Fruit fly (Drosophila melanogaster) whole organism, wandering third instar larva: Measurements from ENCODE around the gene Ufd4.

Experiments
- Abd-B ChIP-seq: fragments of >200 bp; optimal IDR thresholded peaks from 2 replicates; lab custom pipeline; 2017; ENCODE audit warnings: missing biosample characterization, missing genetic modification characterization
- CG32264 ChIP-seq: fragments of 200-800 bp; sonication (Bioruptor generic); optimal IDR thresholded peaks from 2 replicates; lab custom pipeline; 2016; ENCODE audit warnings: missing biosample characterization, missing genetic modification characterization
- Vsx2 ChIP-seq: fragments of 200-300, 225-300 bp; sonication (Bioruptor generic); optimal IDR thresholded peaks from 2 replicates; lab custom pipeline; 2018; ENCODE audit warnings: missing biosample characterization, missing genetic modification characterization; ENCODE audit not compliant: partially characterized antibody
- dmrt93B ChIP-seq: fragments of 200-800 bp; sonication (Bioruptor generic); optimal IDR thresholded peaks from 2 replicates; lab custom pipeline; 2018; ENCODE audit warnings: missing biosample characterization, mild to moderate bottlenecking, missing genetic modification characterization
- fru ChIP-seq: fragments of 200-800 bp; sonication (Bioruptor generic); optimal IDR thresholded peaks from 3 replicates; lab custom pipeline; 2016; ENCODE audit warnings: missing biosample characterization, mild to moderate bottlenecking, missing genetic modification characterization
- lola ChIP-seq: fragments of >200 bp; optimal IDR thresholded peaks from 2 replicates; lab custom pipeline; 2017; ENCODE audit warnings: missing biosample characterization, missing genetic modification characterization
- sage ChIP-seq: fragments of 200-800 bp; sonication (Bioruptor generic); optimal IDR thresholded peaks from 2 replicates; lab custom pipeline; 2016; ENCODE audit warnings: missing biosample characterization, mild to moderate bottlenecking, missing genetic modification characterization
- usp ChIP-seq: fragments of >200 bp; optimal IDR thresholded peaks from 2 replicates; lab custom pipeline; 2017; ENCODE audit warnings: missing biosample characterization, missing genetic modification characterization
- woc ChIP-seq: sonication (Bioruptor generic); optimal IDR thresholded peaks from 2 replicates; lab custom pipeline; 2016; ENCODE audit warnings: missing biosample characterization, mild to moderate bottlenecking, missing genetic modification characterization

- no peak for TF ChIP-seq Abd-B (GFP tag; lab: Kevin White, UChicago)
- no peak for TF ChIP-seq lola (GFP tag; lab: Kevin White, UChicago)
- no peak for TF ChIP-seq sage (GFP tag; lab: Kevin White, UChicago)
- no peak for TF ChIP-seq fru (GFP tag; lab: Kevin White, UChicago)
- TF ChIP-seq Vsx2 (GFP tag; lab: Kevin White, UChicago) = no peak
- no peak for TF ChIP-seq dmrt93B
- TF ChIP-seq usp (GFP tag; lab: Kevin White, UChicago) = no peak
- no peak for TF ChIP-seq CG32264 (GFP tag; lab: Kevin White, UChicago)
- TF ChIP-seq woc (GFP tag; lab: Kevin White, UChicago) = no peak
Measured at dm6 chr2L:10276846-10277245, 15.3 kb downstream of the Ufd4 start.
